Worm (Caenorhabditis elegans): ENCODE measurements around the gene T15B7.1.

Gene T15B7.1

ce11 chrV:6893681-6894080, 51.1 kb downstream of the T15B7.1 start:
- TF ChIP-seq unc-120 (tag; optimal IDR thresholded peaks at IDR 0.05; ENCODE audit: poor library complexity, severe bottlenecking) (peak; percentile 74), elt-1 (tag; optimal IDR thresholded peaks at IDR 0.05; ENCODE audit: borderline replicate concordance, insufficient read depth) (no peak), sem-2 (GFP tag; optimal IDR thresholded peaks at IDR 0.05) (no peak), ces-1 (GFP tag; optimal IDR thresholded peaks at IDR 0.05) (peak; percentile 23)

- TF ChIP-seq drap-1 (GFP tag; optimal IDR thresholded peaks at IDR 0.05): no peak
- TF ChIP-seq ceh-39 (tag; optimal IDR thresholded peaks at IDR 0.05): no peak
- TF ChIP-seq zip-8 (tag; optimal IDR thresholded peaks at IDR 0.05): no peak
- TF ChIP-seq nhr-2 (tag; optimal IDR thresholded peaks at IDR 0.05): no peak
- TF ChIP-seq unc-39 (tag; optimal IDR thresholded peaks at IDR 0.05): no peak
- no peak for TF ChIP-seq bed-3 (GFP tag; optimal IDR thresholded peaks at IDR 0.05)
- TF ChIP-seq nhr-237 (tag; optimal IDR thresholded peaks at IDR 0.05): no peak
- TF ChIP-seq hlh-1 (tag; optimal IDR thresholded peaks at IDR 0.05): no peak
These were observed 52.2 kb downstream of the T15B7.1 start, which contains the start of gene K11C4.2 for ce11 chrV:6894778-6895177. TSS of gene K11C4.2 (plus strand) at chrV:6895078.

Measured in whole organism, mixed stage, embryonic.